Fruit fly (Drosophila melanogaster): ENCODE measurements around the gene Dci.
A peak's percentile ranks its signal among the peaks of the same experiment; 100 is the strongest.

Dci gene

dm6 chr3L:813229-813837, 37.8 kb upstream of the Dci start (continued):
- TF ChIP-seq Bgb (GFP tag; IDR thresholded peaks at IDR 0.05; ENCODE audit: partially characterized antibody) (no peak), MBD-R2 (GFP tag; IDR thresholded peaks at IDR 0.05) (no peak), vnd (GFP tag; IDR thresholded peaks at IDR 0.05; ENCODE audit: partially characterized antibody) (no peak), CG10431 (GFP tag; optimal IDR thresholded peaks at IDR 0.05) (no peak), CG15269 (tag; optimal IDR thresholded peaks at IDR 0.05) (no peak), Hmr (GFP tag; optimal IDR thresholded peaks at IDR 0.05) (no peak), CG2199 (GFP tag; IDR thresholded peaks at IDR 0.05) (no peak), CG17186 (GFP tag; optimal IDR thresholded peaks at IDR 0.05) (no peak), Usf (GFP tag; optimal IDR thresholded peaks at IDR 0.05) (no peak), Myb (GFP tag; optimal IDR thresholded peaks at IDR 0.05) (no peak), rib (GFP tag; IDR thresholded peaks at IDR 0.05) (no peak), CG4424 (GFP tag; optimal IDR thresholded peaks at IDR 0.05) (no peak), Hr39 (optimal IDR thresholded peaks at IDR 0.05) (no peak), odd (GFP tag; optimal IDR thresholded peaks at IDR 0.05) (no peak), CG3726 (GFP tag; IDR thresholded peaks at IDR 0.05) (no peak), Taf1 (GFP tag; IDR thresholded peaks at IDR 0.05) (no peak), MESR4 (GFP tag; optimal IDR thresholded peaks at IDR 0.05) (no peak), CG6765 (GFP tag; optimal IDR thresholded peaks at IDR 0.05) (no peak), croc (GFP tag; conservative IDR thresholded peaks at IDR 0.05) (no peak), Hr3 (GFP tag; optimal IDR thresholded peaks at IDR 0.05) (no peak), sob (GFP tag; IDR thresholded peaks at IDR 0.05) (no peak), z (GFP tag; IDR thresholded peaks at IDR 0.05) (no peak), ci (GFP tag; IDR thresholded peaks at IDR 0.05) (peak; percentile 51; the same call in 1 of the 3 replicates), bab2 (GFP tag; optimal IDR thresholded peaks at IDR 0.05) (no peak), sna (GFP tag; IDR thresholded peaks at IDR 0.05; ENCODE audit: partially characterized antibody) (no peak), NfI (GFP tag; optimal IDR thresholded peaks at IDR 0.05) (no peak), pros (GFP tag; optimal IDR thresholded peaks at IDR 0.05) (no peak), jing (GFP tag; optimal IDR thresholded peaks at IDR 0.05) (no peak), YL-1 (GFP tag; optimal IDR thresholded peaks at IDR 0.05) (no peak), CG3995 (GFP tag; optimal IDR thresholded peaks at IDR 0.05) (no peak), az2 (GFP tag; optimal IDR thresholded peaks at IDR 0.05) (peak; percentile 16), CG16863 (GFP tag; optimal IDR thresholded peaks at IDR 0.05) (no peak), CG12071 (GFP tag; optimal IDR thresholded peaks at IDR 0.05) (no peak), Chrac-16 (GFP tag; optimal IDR thresholded peaks at IDR 0.05) (no peak), lilli (GFP tag; optimal IDR thresholded peaks at IDR 0.05) (no peak), CG8089 (GFP tag; optimal IDR thresholded peaks at IDR 0.05) (no peak), HLH54F (GFP tag; optimal IDR thresholded peaks at IDR 0.05) (no peak), gem (tag; optimal IDR thresholded peaks at IDR 0.05) (peak; percentile 44), Rx (GFP tag; IDR thresholded peaks at IDR 0.05) (0 out of 2 replicates have a peak, but pooled peaks have one; percentile 29), mld (GFP tag; IDR thresholded peaks at IDR 0.05; ENCODE audit: partially characterized antibody) (no peak), zen (tag; optimal IDR thresholded peaks at IDR 0.05) (no peak), sc (optimal IDR thresholded peaks at IDR 0.05) (no peak), sc (GFP tag; optimal IDR thresholded peaks at IDR 0.05) (peak; percentile 14), CG32767 (GFP tag; IDR thresholded peaks at IDR 0.05) (no peak), HLH3B (GFP tag; IDR thresholded peaks at IDR 0.05) (peak; percentile 43; the same call in 1 of the 2 replicates), CG1529 (GFP tag; optimal IDR thresholded peaks at IDR 0.05) (no peak), gce (GFP tag; IDR thresholded peaks at IDR 0.05) (no peak), CG31365 (tag; optimal IDR thresholded peaks at IDR 0.05) (no peak), CG4707 (GFP tag; optimal IDR thresholded peaks at IDR 0.05) (no peak), aop (GFP tag; IDR thresholded peaks at IDR 0.05) (no peak), CG7839 (tag; optimal IDR thresholded peaks at IDR 0.05) (peak; percentile 28), pita (GFP tag; optimal IDR thresholded peaks at IDR 0.05) (no peak)

Measured in whole organism, embryonic.